Fruit fly (Drosophila melanogaster) whole organism, embryonic: Measurements from ENCODE around the gene Ugt36D1.

Experiments
- CG12299 ChIP-seq: fragments of 200-800 bp; sonication (Bioruptor generic); optimal IDR thresholded peaks from 2 replicates; lab custom pipeline; 2018; ENCODE audit warnings: missing biosample characterization, mild to moderate bottlenecking, missing genetic modification characterization
- CG14050 ChIP-seq: fragments of 200-800 bp; sonication (Bioruptor generic); IDR thresholded peaks from 3 replicates; pipeline ENCODE4 v1.3.6; 2022; ENCODE audit warnings: missing biosample characterization, missing genetic modification characterization
- CG1602 ChIP-seq: fragments of 200-800 bp; sonication (Bioruptor generic); optimal IDR thresholded peaks from 3 replicates; lab custom pipeline; 2016; ENCODE audit warnings: missing biosample characterization, missing genetic modification characterization
- CG2116 ChIP-seq: fragments of 200-800 bp; sonication (Bioruptor generic); optimal IDR thresholded peaks from 3 replicates; lab custom pipeline; 2018; ENCODE audit warnings: missing biosample characterization, mild to moderate bottlenecking, missing genetic modification characterization
- Gug ChIP-seq: fragments of 200-800 bp; sonication (Bioruptor generic); IDR thresholded peaks from 4 replicates; pipeline ENCODE4 v1.3.6; 2022; ENCODE audit warnings: missing biosample characterization, missing genetic modification characterization
- HLH3B ChIP-seq: fragments of 200-800 bp; sonication (Bioruptor generic); IDR thresholded peaks from 2 replicates; pipeline ENCODE4 v1.3.6; 2022; ENCODE audit warnings: missing biosample characterization, missing genetic modification characterization
- crol ChIP-seq: fragments of 200-800 bp; sonication (Bioruptor generic); IDR thresholded peaks from 2 replicates; pipeline ENCODE4 v1.3.6; 2022; ENCODE audit warnings: missing biosample characterization, missing genetic modification characterization
- oc ChIP-seq: fragments of 200-800 bp; sonication (Bioruptor generic); optimal IDR thresholded peaks from 2 replicates; lab custom pipeline; 2018; ENCODE audit warnings: missing biosample characterization, mild to moderate bottlenecking, missing genetic modification characterization, moderate library complexity

DNA sequence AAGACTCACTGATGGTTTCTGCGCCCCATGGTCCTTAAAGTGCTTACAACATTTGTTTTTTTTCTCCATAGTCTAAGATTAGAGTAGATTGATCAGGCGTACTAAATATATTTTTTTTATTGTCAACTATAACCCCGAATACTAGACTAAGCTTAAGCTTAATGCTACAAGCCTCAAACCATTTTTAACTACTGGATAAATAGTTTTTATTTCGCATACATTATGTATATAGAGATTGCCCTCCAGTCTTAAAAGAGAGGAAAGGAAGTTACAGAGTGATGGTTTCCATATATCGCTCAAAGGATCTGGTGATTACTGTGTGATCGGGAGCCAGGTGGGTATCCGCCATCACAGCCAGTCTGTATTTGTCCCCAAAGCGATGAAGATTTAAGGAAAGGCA, 17.9 kb downstream of the Ugt36D1 start, which contains the start of gene CG31752:
- TF ChIP-seq CG12299 (tag; lab: Kevin White, UChicago) (no peak), HLH3B (GFP tag; lab: Robert Waterston, UW) (no peak), crol (GFP tag; lab: Robert Waterston, UW) (no peak), CG1602 (GFP tag; lab: Kevin White, UChicago) (no peak), Gug (GFP tag; lab: Robert Waterston, UW) (no peak), CG14050 (GFP tag; lab: Robert Waterston, UW) (no peak), CG2116 (GFP tag; lab: Kevin White, UChicago) (no peak), oc (tag; lab: Kevin White, UChicago) (no peak)
